Worm (Caenorhabditis elegans) whole organism, midembryonic: ENCODE measurements around the gene hmg-4.

ENCODE experiments used
- cog-1 ChIP-seq: sonication (generic microtip); optimal IDR thresholded peaks from 2 replicates; lab custom pipeline; 2016; ENCODE audit warnings: missing genetic modification characterization, missing compliant biosample characterization
- flt-1 ChIP-seq: fragments of 200-800 bp; sonication (Bioruptor generic); IDR thresholded peaks from 2 replicates; pipeline ENCODE4 v1.3.6; 2022; ENCODE audit warnings: missing genetic modification characterization, missing compliant biosample characterization
- ref-1 ChIP-seq: fragments of 200-800 bp; sonication (Bioruptor generic); conservative IDR thresholded peaks from 2 replicates; pipeline ENCODE4 v1.3.6; 2022; ENCODE audit warnings: missing genetic modification reagents, missing genetic modification characterization, missing compliant biosample characterization
- tab-1 ChIP-seq: fragments of 200-800 bp; sonication (Bioruptor generic); IDR thresholded peaks from 2 replicates; pipeline ENCODE4 v1.3.6; 2022; ENCODE audit warnings: missing genetic modification characterization, missing compliant biosample characterization
- ztf-23 ChIP-seq: fragments of 200-800 bp; sonication (Bioruptor generic); IDR thresholded peaks from 2 replicates; pipeline ENCODE4 v1.3.6; 2022; ENCODE audit warnings: missing genetic modification reagents, missing genetic modification characterization, missing compliant biosample characterization

- TF ChIP-seq flt-1 (no peak), ztf-23 (GFP tag; lab: Robert Waterston, UW) (peak; percentile 17; the same call in 1 of the 2 replicates), cog-1 (tag; lab: Kevin White, UChicago) (peak; percentile 19), ref-1 (no peak), tab-1 (GFP tag; lab: Robert Waterston, UW) (no peak)
These were observed 24.0 kb downstream of the hmg-4 start, which contains the start of gene F08F8.10 for ce11 chrIII:7357356-7357755.
